Fruit fly (Drosophila melanogaster) whole organism, embryonic: Measurements from ENCODE around the gene soti.

Experiments
- Awh ChIP-seq: fragments of 200-800 bp; sonication (Bioruptor generic); IDR thresholded peaks from 2 replicates; pipeline ENCODE4, ENCODE4 v1.3.6; 2022; ENCODE audit warnings: missing biosample characterization, missing genetic modification characterization
- CG10654 ChIP-seq: fragments of 200-800 bp; sonication (Bioruptor generic); optimal IDR thresholded peaks from 2 replicates; lab custom pipeline; 2016; ENCODE audit warnings: missing biosample characterization, missing genetic modification characterization
- CG11504 ChIP-seq: fragments of 200-800 bp; sonication (Bioruptor generic); optimal IDR thresholded peaks from 3 replicates; lab custom pipeline; 2019; ENCODE audit warnings: missing biosample characterization, mild to moderate bottlenecking, missing genetic modification characterization, moderate library complexity
- CG12659 ChIP-seq: fragments of 200-800 bp; sonication (Bioruptor generic); optimal IDR thresholded peaks from 3 replicates; lab custom pipeline; 2017; ENCODE audit warnings: mild to moderate bottlenecking, missing biosample characterization, missing genetic modification reagents, missing genetic modification characterization
- CG15269 ChIP-seq: fragments of 200-800 bp; sonication (Bioruptor generic); optimal IDR thresholded peaks from 2 replicates; lab custom pipeline; 2018; ENCODE audit warnings: missing biosample characterization, mild to moderate bottlenecking, missing genetic modification characterization, moderate library complexity
- CG15514 ChIP-seq: fragments of 200-800 bp; sonication (Bioruptor generic); optimal IDR thresholded peaks from 3 replicates; lab custom pipeline; 2017; ENCODE audit warnings: missing biosample characterization, missing genetic modification characterization, mild to moderate bottlenecking, moderate library complexity, missing genetic modification reagents
- CG18599 ChIP-seq: fragments of 200-800 bp; sonication (Bioruptor generic); optimal IDR thresholded peaks from 3 replicates; lab custom pipeline; 2017; ENCODE audit warnings: missing biosample characterization, missing genetic modification characterization, mild to moderate bottlenecking, moderate library complexity, missing genetic modification reagents
- CG2120 ChIP-seq: fragments of 200-800 bp; sonication (Bioruptor generic); optimal IDR thresholded peaks from 3 replicates; lab custom pipeline; 2016; ENCODE audit warnings: missing biosample characterization, missing genetic modification characterization
- CG2875 ChIP-seq: fragments of 200-800 bp; sonication (Bioruptor generic); optimal IDR thresholded peaks from 2 replicates; lab custom pipeline; 2017; ENCODE audit warnings: missing biosample characterization, mild to moderate bottlenecking, missing genetic modification characterization, missing genetic modification reagents
- CG31365 ChIP-seq: fragments of 200-800 bp; sonication (Bioruptor generic); optimal IDR thresholded peaks from 2 replicates; lab custom pipeline; 2018; ENCODE audit warnings: missing biosample characterization, mild to moderate bottlenecking, missing genetic modification characterization
- CG3281 ChIP-seq: fragments of 200-800 bp; sonication (Bioruptor generic); optimal IDR thresholded peaks from 3 replicates; lab custom pipeline; 2017; ENCODE audit warnings: missing biosample characterization, mild to moderate bottlenecking, missing genetic modification characterization
- CG6854 ChIP-seq: fragments of 200-800 bp; sonication (Bioruptor generic); optimal IDR thresholded peaks from 3 replicates; lab custom pipeline; 2017; ENCODE audit warnings: missing biosample characterization, mild to moderate bottlenecking, missing genetic modification characterization
- CG7556 ChIP-seq: fragments of 200-800 bp; sonication (Bioruptor generic); optimal IDR thresholded peaks from 2 replicates; lab custom pipeline; 2017; ENCODE audit warnings: missing biosample characterization, mild to moderate bottlenecking, missing genetic modification characterization
- CG8924 ChIP-seq: fragments of 200-800 bp; optimal IDR thresholded peaks from 3 replicates; lab custom pipeline; 2019; ENCODE audit warnings: missing biosample characterization, mild to moderate bottlenecking, missing genetic modification characterization, moderate library complexity
- CG9437 ChIP-seq: fragments of 200-800 bp; sonication (Bioruptor generic); optimal IDR thresholded peaks from 2 replicates; lab custom pipeline; 2018; ENCODE audit warnings: missing biosample characterization, mild to moderate bottlenecking, missing genetic modification characterization
- CG9727 ChIP-seq: fragments of 200-800 bp; sonication (Bioruptor generic); optimal IDR thresholded peaks from 3 replicates; lab custom pipeline; 2017; ENCODE audit warnings: missing biosample characterization, mild to moderate bottlenecking, missing genetic modification characterization
- CoRest ChIP-seq: fragments of 200-800 bp; sonication (Bioruptor generic); optimal IDR thresholded peaks from 3 replicates; lab custom pipeline; 2018; ENCODE audit warnings: missing biosample characterization, mild to moderate bottlenecking, missing genetic modification characterization, moderate library complexity
- Dad ChIP-seq: fragments of 200-800 bp; sonication (Bioruptor generic); optimal IDR thresholded peaks from 3 replicates; lab custom pipeline; 2016; ENCODE audit warnings: missing biosample characterization, missing genetic modification characterization
- Dip2 ChIP-seq: fragments of 200-800 bp; sonication (Bioruptor generic); IDR thresholded peaks from 2 replicates; pipeline ENCODE4 v1.3.6; 2022; ENCODE audit warnings: missing biosample characterization, missing genetic modification characterization
- Eip74EF ChIP-seq, 2 experiments: fragments of 200-800 bp in 1 of 2; fragments of >200 bp in 1 of 2; sonication (Bioruptor generic) in 1 of 2; optimal IDR thresholded peaks; 2 replicates each; lab custom pipeline; 2017 to 2019; ENCODE audit warnings: missing biosample characterization in 2 of 2, missing genetic modification characterization in 2 of 2, mild to moderate bottlenecking in 1 of 2, moderate library complexity in 1 of 2
- Fer1 ChIP-seq: fragments of 200-800 bp; sonication (Bioruptor generic); optimal IDR thresholded peaks from 2 replicates; lab custom pipeline; 2017; ENCODE audit warnings: missing biosample characterization, mild to moderate bottlenecking, missing genetic modification characterization
- Fer3 ChIP-seq: fragments of 200-800 bp; sonication (Bioruptor generic); optimal IDR thresholded peaks from 2 replicates; lab custom pipeline; 2018; ENCODE audit warnings: missing biosample characterization, mild to moderate bottlenecking, missing genetic modification characterization, moderate library complexity
- Hr51 ChIP-seq, 2 experiments: fragments of 200-800 bp; sonication (Bioruptor generic); optimal IDR thresholded peaks; 2 replicates in 1 of 2; 3 replicates in 1 of 2; lab custom pipeline; 2016 to 2018; ENCODE audit warnings: missing biosample characterization in 2 of 2, missing genetic modification characterization in 2 of 2, mild to moderate bottlenecking in 1 of 2, moderate library complexity in 1 of 2
- NfI ChIP-seq: fragments of 200-800 bp; sonication (Bioruptor generic); optimal IDR thresholded peaks from 3 replicates; lab custom pipeline; 2018; ENCODE audit warnings: missing biosample characterization, mild to moderate bottlenecking, missing genetic modification characterization, moderate library complexity
- Ssrp ChIP-seq: fragments of 200-800 bp; sonication (Bioruptor generic); optimal IDR thresholded peaks from 2 replicates; lab custom pipeline; 2018; ENCODE audit warnings: missing biosample characterization, mild to moderate bottlenecking, missing genetic modification characterization, moderate library complexity
- Tbp ChIP-seq: fragments of >200 bp; optimal IDR thresholded peaks from 2 replicates; lab custom pipeline; 2018; ENCODE audit warnings: missing biosample characterization, missing genetic modification characterization
- ase ChIP-seq: fragments of 200-800 bp; sonication (Bioruptor generic); IDR thresholded peaks from 3 replicates; pipeline ENCODE4 v1.3.6; 2022; ENCODE audit warnings: missing biosample characterization, missing genetic modification characterization
- br ChIP-seq: fragments of >200 bp; optimal IDR thresholded peaks from 2 replicates; lab custom pipeline; 2017
- croc ChIP-seq: fragments of 200-800 bp; sonication (Bioruptor generic); conservative IDR thresholded peaks from 3 replicates; pipeline ENCODE4 v1.3.6; 2022; ENCODE audit warnings: missing biosample characterization, missing genetic modification characterization
- cwo ChIP-seq: fragments of 200-800 bp; sonication (Bioruptor generic); optimal IDR thresholded peaks from 3 replicates; lab custom pipeline; 2017; ENCODE audit warnings: missing biosample characterization, missing genetic modification characterization, mild to moderate bottlenecking, moderate library complexity, missing genetic modification reagents
- eve ChIP-seq, 2 experiments: fragments of >200 bp; optimal IDR thresholded peaks; 2 replicates each; lab custom pipeline; 2017; ENCODE audit warnings: missing biosample characterization in 2 of 2, missing genetic modification characterization in 2 of 2
- fd96Cb ChIP-seq: fragments of 200-800 bp; sonication (Bioruptor generic); optimal IDR thresholded peaks from 2 replicates; lab custom pipeline; 2018; ENCODE audit warnings: missing biosample characterization, mild to moderate bottlenecking, missing genetic modification characterization, moderate library complexity
- gem ChIP-seq: fragments of 200-800 bp; sonication (Bioruptor generic); optimal IDR thresholded peaks from 2 replicates; lab custom pipeline; 2019; ENCODE audit warnings: missing biosample characterization, mild to moderate bottlenecking, missing genetic modification characterization, moderate library complexity
- grau ChIP-seq: fragments of 200-800 bp; optimal IDR thresholded peaks from 3 replicates; lab custom pipeline; 2019; ENCODE audit warnings: missing biosample characterization, mild to moderate bottlenecking, missing genetic modification characterization, moderate library complexity
- gsb-n ChIP-seq: fragments of 200-800 bp; sonication (Bioruptor generic); optimal IDR thresholded peaks from 3 replicates; lab custom pipeline; 2018; ENCODE audit warnings: missing biosample characterization, mild to moderate bottlenecking, missing genetic modification characterization
- kni ChIP-seq: fragments of 200-800 bp; sonication (Bioruptor generic); optimal IDR thresholded peaks from 3 replicates; lab custom pipeline; 2017; ENCODE audit warnings: mild to moderate bottlenecking, missing biosample characterization, missing genetic modification reagents, missing genetic modification characterization
- lbe ChIP-seq: fragments of 200-800 bp; sonication (Bioruptor generic); optimal IDR thresholded peaks from 2 replicates; lab custom pipeline; 2016; ENCODE audit warnings: missing biosample characterization, mild to moderate bottlenecking, missing genetic modification characterization
- nerfin-1 ChIP-seq: fragments of 200-800 bp; sonication (Bioruptor generic); optimal IDR thresholded peaks from 3 replicates; lab custom pipeline; 2019; ENCODE audit warnings: missing biosample characterization, mild to moderate bottlenecking, missing genetic modification characterization, moderate library complexity
- peb ChIP-seq: fragments of 200-800 bp; sonication (Bioruptor generic); IDR thresholded peaks from 2 replicates; pipeline ENCODE4 v1.3.6; 2022; ENCODE audit warnings: missing biosample characterization, missing genetic modification characterization
- phol ChIP-seq: fragments of 200-800 bp; sonication (Bioruptor generic); optimal IDR thresholded peaks from 3 replicates; lab custom pipeline; 2018; ENCODE audit warnings: missing biosample characterization, mild to moderate bottlenecking, missing genetic modification characterization, moderate library complexity
- run ChIP-seq: fragments of 200-800 bp; sonication (Bioruptor generic); optimal IDR thresholded peaks from 3 replicates; lab custom pipeline; 2018; ENCODE audit warnings: missing biosample characterization, mild to moderate bottlenecking, missing genetic modification characterization
- sc ChIP-seq, 3 experiments: fragments of >200 bp in 2 of 3; fragments of 200-800 bp in 1 of 3; sonication (Bioruptor generic) in 1 of 3; optimal IDR thresholded peaks; 2 replicates in 2 of 3; 3 replicates in 1 of 3; lab custom pipeline; 2017; ENCODE audit warnings: mild to moderate bottlenecking in 1 of 3, missing biosample characterization in 1 of 3, missing genetic modification characterization in 1 of 3, missing genetic modification reagents in 1 of 3
- schlank ChIP-seq: fragments of 200-800 bp; sonication (Bioruptor generic); optimal IDR thresholded peaks from 2 replicates; lab custom pipeline; 2018; ENCODE audit warnings: missing biosample characterization, mild to moderate bottlenecking, missing genetic modification characterization
- sd ChIP-seq: fragments of 200-800 bp; sonication (Bioruptor generic); optimal IDR thresholded peaks from 3 replicates; lab custom pipeline; 2018; ENCODE audit warnings: missing biosample characterization, mild to moderate bottlenecking, missing genetic modification characterization, moderate library complexity
- slp2 ChIP-seq: fragments of 200-800 bp; sonication (Bioruptor generic); optimal IDR thresholded peaks from 2 replicates; lab custom pipeline; 2016; ENCODE audit warnings: missing biosample characterization, missing genetic modification characterization
- tap ChIP-seq: fragments of 200-800 bp; optimal IDR thresholded peaks from 3 replicates; lab custom pipeline; 2019; ENCODE audit warnings: missing biosample characterization, mild to moderate bottlenecking, missing genetic modification characterization, moderate library complexity

Gene soti

dm6 chr3R:14348480-14348879, 33.0 kb downstream of the soti start (continued):
- TF ChIP-seq CG2120 (GFP tag; lab: Kevin White, UChicago) = peak; percentile 13
- TF ChIP-seq Fer3 (tag; lab: Kevin White, UChicago) = peak; percentile 0
- no peak for TF ChIP-seq br
- TF ChIP-seq CG15514 (GFP tag; lab: Kevin White, UChicago) = peak; percentile 7
- TF ChIP-seq peb (GFP tag; lab: Robert Waterston, UW) = no peak
- TF ChIP-seq CG3281 = peak; percentile 10
- no peak for TF ChIP-seq CG6854 (GFP tag; lab: Kevin White, UChicago)
- no peak for TF ChIP-seq lbe (GFP tag; lab: Kevin White, UChicago)
- TF ChIP-seq CG31365 (tag; lab: Kevin White, UChicago) = no peak
- TF ChIP-seq nerfin-1 = no peak
- no peak for TF ChIP-seq NfI (GFP tag; lab: Kevin White, UChicago)
- peak; percentile 10 for TF ChIP-seq CG8924 (tag; lab: Kevin White, UChicago)
- peak; percentile 40 for TF ChIP-seq sd (tag; lab: Kevin White, UChicago)
- no peak for TF ChIP-seq schlank
- peak; percentile 41 for TF ChIP-seq grau (tag; lab: Kevin White, UChicago)
- no peak for TF ChIP-seq CG10654 (GFP tag; lab: Kevin White, UChicago)
- peak; percentile 43 for TF ChIP-seq cwo (GFP tag; lab: Kevin White, UChicago)
- TF ChIP-seq CG9727 (GFP tag; lab: Kevin White, UChicago) = peak; percentile 9
- no peak for TF ChIP-seq croc (GFP tag; lab: Robert Waterston, UW)
- TF ChIP-seq fd96Cb (tag; lab: Kevin White, UChicago) = peak; percentile 4
- TF ChIP-seq gem (tag; lab: Kevin White, UChicago) = peak; percentile 51
- TF ChIP-seq gsb-n (tag; lab: Kevin White, UChicago) = no peak
- peak; percentile 44 for TF ChIP-seq Fer1
- peak; percentile 69 for TF ChIP-seq CG18599 (GFP tag; lab: Kevin White, UChicago)
- TF ChIP-seq CG7556 = peak; percentile 57
- peak; percentile 4 for TF ChIP-seq CG12659 (GFP tag; lab: Kevin White, UChicago)
- no peak for TF ChIP-seq Tbp
- TF ChIP-seq Eip74EF (GFP tag; optimal IDR thresholded peaks at IDR 0.05; lab: Kevin White, UChicago) = no peak
- TF ChIP-seq tap (tag; lab: Kevin White, UChicago) = no peak
- no peak for TF ChIP-seq Dip2 (GFP tag; lab: Robert Waterston, UW)
- TF ChIP-seq Hr51 (GFP tag; optimal IDR thresholded peaks at IDR 0.05; lab: Kevin White, UChicago) = peak in 1 of 2 experiments; percentile 34
- peak; percentile 9 for TF ChIP-seq CG15269
- TF ChIP-seq CG11504 (tag; lab: Kevin White, UChicago) = peak; percentile 51
- no peak for TF ChIP-seq run (tag; lab: Kevin White, UChicago)

DNA sequence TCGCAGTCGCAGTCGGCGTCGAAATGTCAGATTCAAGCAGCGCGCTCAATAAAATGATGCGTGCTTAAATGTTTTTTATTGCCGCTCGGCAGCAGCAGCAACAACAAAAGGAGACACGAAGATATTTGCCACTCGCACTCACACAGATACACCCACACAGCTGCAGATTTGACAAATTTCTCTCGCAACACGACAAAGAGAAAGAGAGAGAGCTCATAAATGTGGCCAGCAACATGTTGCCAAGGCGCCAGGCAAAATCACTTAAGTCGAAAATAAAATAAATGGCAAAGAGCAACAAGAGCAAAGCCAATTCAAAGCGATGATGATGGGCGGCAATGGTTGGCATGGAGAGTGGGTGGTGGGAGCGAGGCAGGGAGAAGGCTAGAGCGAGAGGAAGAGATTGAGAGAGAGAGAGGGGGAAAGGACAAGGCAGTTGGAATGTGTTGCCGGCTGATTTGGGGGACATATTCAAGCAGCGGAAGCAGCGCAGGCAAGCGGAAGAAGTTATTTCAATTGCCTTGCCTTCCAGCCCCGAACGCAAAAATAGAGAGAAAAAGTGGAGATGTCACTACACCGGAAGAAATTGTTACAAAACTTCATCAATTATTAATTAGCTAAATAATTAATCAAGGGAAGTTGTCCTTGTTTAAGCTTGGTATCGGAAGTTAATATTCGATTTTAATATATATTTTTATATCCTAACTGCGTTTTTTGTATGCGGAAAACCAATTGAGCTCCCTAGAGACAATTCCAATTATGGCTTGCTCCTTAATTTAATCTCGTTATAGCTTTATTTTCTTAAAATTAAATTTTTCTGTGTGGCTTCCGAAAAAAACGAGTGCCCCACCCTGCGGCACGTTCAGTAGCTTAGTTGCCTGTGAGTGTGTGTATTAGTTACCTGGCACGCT, 34.4 kb downstream of the soti start:
- peak; percentile 5 for TF ChIP-seq CG9437 (GFP tag; lab: Kevin White, UChicago)
- peak; percentile 41 for TF ChIP-seq Ssrp
- TF ChIP-seq Fer3 (tag; lab: Kevin White, UChicago) = peak; percentile 56
- TF ChIP-seq kni (GFP tag; lab: Kevin White, UChicago) = no peak
- peak in 1 of 2 experiments; percentile 72 for TF ChIP-seq eve (GFP tag; optimal IDR thresholded peaks at IDR 0.05; lab: Kevin White, UChicago)
- 0 out of 3 replicates have a peak, but pooled peaks have one; percentile 18 for TF ChIP-seq ase (GFP tag; lab: Robert Waterston, UW)
- TF ChIP-seq cwo (GFP tag; lab: Kevin White, UChicago) = peak; percentile 72
- no peak for TF ChIP-seq slp2 (GFP tag; lab: Kevin White, UChicago)
- peak; percentile 10 for TF ChIP-seq run (tag; lab: Kevin White, UChicago)
- TF ChIP-seq CG2875 (GFP tag; lab: Kevin White, UChicago) = peak; percentile 34
- peak; percentile 65 for TF ChIP-seq CG9727 (GFP tag; lab: Kevin White, UChicago)
- TF ChIP-seq sc (optimal IDR thresholded peaks at IDR 0.05; lab: Kevin White, UChicago) = no peak
- TF ChIP-seq sc (GFP tag; optimal IDR thresholded peaks at IDR 0.05; lab: Kevin White, UChicago) = peak; percentile 10
- peak; percentile 66 for TF ChIP-seq phol (tag; lab: Kevin White, UChicago)
- no peak for TF ChIP-seq Dad (GFP tag; lab: Kevin White, UChicago)
- TF ChIP-seq Awh (GFP tag; lab: Robert Waterston, UW) = 0 out of 2 replicates have a peak, but pooled peaks have one; percentile 22
- TF ChIP-seq CoRest (tag; lab: Kevin White, UChicago) = peak; percentile 75
